Fruit fly (Drosophila melanogaster) whole organism, embryonic: ENCODE results near the gene Or94b.

Experiments
- Ada2b ChIP-seq: fragments of 200-800 bp; sonication (Bioruptor generic); IDR thresholded peaks from 2 replicates; pipeline ENCODE4 v1.3.6; 2022; ENCODE audit warnings: missing biosample characterization, missing genetic modification characterization
- C15 ChIP-seq: fragments of 200-800 bp; sonication (Bioruptor generic); IDR thresholded peaks from 3 replicates; pipeline ENCODE4 v1.3.6; 2022; ENCODE audit warnings: missing biosample characterization, missing genetic modification characterization
- CG10267 ChIP-seq: fragments of 200-800 bp; sonication (Bioruptor generic); optimal IDR thresholded peaks from 2 replicates; lab custom pipeline; 2018; ENCODE audit warnings: missing biosample characterization, mild to moderate bottlenecking, missing genetic modification characterization, moderate library complexity
- CG10274 ChIP-seq: fragments of 200-800 bp; sonication (Bioruptor generic); optimal IDR thresholded peaks from 3 replicates; lab custom pipeline; 2017; ENCODE audit warnings: missing biosample characterization, mild to moderate bottlenecking, missing genetic modification characterization
- CG10462 ChIP-seq: fragments of 200-800 bp; sonication (Bioruptor generic); optimal IDR thresholded peaks from 2 replicates; lab custom pipeline; 2016; ENCODE audit warnings: missing biosample characterization, missing genetic modification characterization
- CG11398 ChIP-seq: fragments of 200-800 bp; sonication (Bioruptor generic); optimal IDR thresholded peaks from 2 replicates; lab custom pipeline; 2016; ENCODE audit warnings: missing biosample characterization, missing genetic modification characterization
- CG11696 ChIP-seq: fragments of 200-800 bp; sonication (Bioruptor generic); IDR thresholded peaks from 2 replicates; pipeline ENCODE4 v1.3.6; 2022; ENCODE audit warnings: missing biosample characterization, missing genetic modification characterization
- CG12155 ChIP-seq: fragments of 200-800 bp; sonication (Bioruptor generic); optimal IDR thresholded peaks from 3 replicates; lab custom pipeline; 2016; ENCODE audit warnings: missing biosample characterization, missing genetic modification characterization
- CG12219 ChIP-seq: fragments of 200-800 bp; sonication (Bioruptor generic); optimal IDR thresholded peaks from 3 replicates; lab custom pipeline; 2018; ENCODE audit warnings: missing biosample characterization, mild to moderate bottlenecking, missing genetic modification characterization
- CG14710 ChIP-seq: fragments of 200-800 bp; sonication (Bioruptor generic); optimal IDR thresholded peaks from 3 replicates; lab custom pipeline; 2019; ENCODE audit warnings: missing biosample characterization, mild to moderate bottlenecking, missing genetic modification characterization, moderate library complexity
- CG17912 ChIP-seq: fragments of 200-800 bp; sonication (Bioruptor generic); optimal IDR thresholded peaks from 2 replicates; lab custom pipeline; 2018; ENCODE audit warnings: missing biosample characterization, mild to moderate bottlenecking, missing genetic modification characterization
- CG30403 ChIP-seq: fragments of 200-800 bp; sonication (Bioruptor generic); optimal IDR thresholded peaks from 3 replicates; lab custom pipeline; 2016; ENCODE audit warnings: missing biosample characterization, missing genetic modification characterization
- CG3407 ChIP-seq: fragments of 200-800 bp; sonication (Bioruptor generic); optimal IDR thresholded peaks from 2 replicates; lab custom pipeline; 2018; ENCODE audit warnings: missing biosample characterization, mild to moderate bottlenecking, missing genetic modification characterization
- CG34376 ChIP-seq: fragments of 200-800 bp; sonication (Bioruptor generic); optimal IDR thresholded peaks from 2 replicates; lab custom pipeline; 2018; ENCODE audit warnings: missing biosample characterization, mild to moderate bottlenecking, missing genetic modification characterization
- CG3847 ChIP-seq: fragments of 200-800 bp; sonication (Bioruptor generic); IDR thresholded peaks from 2 replicates; pipeline ENCODE4 v1.3.6; 2022; ENCODE audit warnings: missing biosample characterization, missing genetic modification characterization
- CG4424 ChIP-seq: fragments of 200-800 bp; sonication (Bioruptor generic); optimal IDR thresholded peaks from 3 replicates; lab custom pipeline; 2016; ENCODE audit warnings: missing biosample characterization, missing genetic modification characterization
- CG5953 ChIP-seq: fragments of 200-800 bp; sonication (Bioruptor generic); IDR thresholded peaks from 2 replicates; pipeline ENCODE4 v1.3.6; 2022; ENCODE audit warnings: missing biosample characterization, missing genetic modification characterization
- CG7786 ChIP-seq: fragments of 200-800 bp; sonication (Bioruptor generic); optimal IDR thresholded peaks from 2 replicates; lab custom pipeline; 2016; ENCODE audit warnings: missing biosample characterization, missing genetic modification characterization
- D19A ChIP-seq: fragments of 200-800 bp; optimal IDR thresholded peaks from 3 replicates; lab custom pipeline; 2019; ENCODE audit warnings: missing biosample characterization, mild to moderate bottlenecking, missing genetic modification characterization, moderate library complexity
- Dbx ChIP-seq: fragments of 200-800 bp; sonication (Bioruptor generic); IDR thresholded peaks from 3 replicates; pipeline ENCODE4 v1.3.6; 2022; ENCODE audit warnings: missing biosample characterization, missing genetic modification characterization
- Dp ChIP-seq: fragments of 200-800 bp; sonication (Bioruptor generic); optimal IDR thresholded peaks from 2 replicates; lab custom pipeline; 2018; ENCODE audit warnings: missing biosample characterization, mild to moderate bottlenecking, missing genetic modification characterization, moderate library complexity
- ERR ChIP-seq: fragments of 200-800 bp; sonication (Bioruptor generic); optimal IDR thresholded peaks from 2 replicates; lab custom pipeline; 2016; ENCODE audit warnings: missing biosample characterization, missing genetic modification characterization
- Hand ChIP-seq: fragments of 200-800 bp; sonication (Bioruptor generic); optimal IDR thresholded peaks from 2 replicates; lab custom pipeline; 2017; ENCODE audit warnings: mild to moderate bottlenecking, missing biosample characterization, missing genetic modification reagents, missing genetic modification characterization
- Mes4 ChIP-seq: fragments of 200-800 bp; sonication (Bioruptor generic); optimal IDR thresholded peaks from 2 replicates; lab custom pipeline; 2016; ENCODE audit warnings: missing biosample characterization, missing genetic modification characterization
- Myb ChIP-seq: fragments of 200-800 bp; sonication (Bioruptor generic); optimal IDR thresholded peaks from 2 replicates; lab custom pipeline; 2016; ENCODE audit warnings: missing biosample characterization, missing genetic modification characterization
- Nf-YA ChIP-seq: fragments of 200-800 bp; sonication (Bioruptor generic); IDR thresholded peaks from 2 replicates; pipeline ENCODE4 v1.3.6; 2022; ENCODE audit warnings: missing biosample characterization, missing genetic modification characterization
- Poxn ChIP-seq: fragments of 200-800 bp; sonication (Bioruptor generic); IDR thresholded peaks from 2 replicates; pipeline ENCODE4 v1.3.6; 2022; ENCODE audit warnings: missing biosample characterization, missing genetic modification characterization
- Spps ChIP-seq: fragments of 200-800 bp; sonication (Bioruptor generic); optimal IDR thresholded peaks from 2 replicates; lab custom pipeline; 2018; ENCODE audit warnings: missing biosample characterization, mild to moderate bottlenecking, missing genetic modification characterization
- Xbp1 ChIP-seq: fragments of 200-800 bp; sonication (Bioruptor generic); optimal IDR thresholded peaks from 3 replicates; lab custom pipeline; 2016; ENCODE audit warnings: missing biosample characterization, mild to moderate bottlenecking, missing genetic modification characterization
- bab2 ChIP-seq: fragments of 200-800 bp; sonication (Bioruptor generic); optimal IDR thresholded peaks from 2 replicates; lab custom pipeline; 2016; ENCODE audit warnings: missing biosample characterization, missing genetic modification characterization
- br ChIP-seq: fragments of >200 bp; optimal IDR thresholded peaks from 2 replicates; lab custom pipeline; 2017
- cato ChIP-seq: fragments of 200-800 bp; sonication (Bioruptor generic); optimal IDR thresholded peaks from 2 replicates; lab custom pipeline; 2016; ENCODE audit warnings: missing biosample characterization, missing genetic modification characterization, borderline replicate concordance
- chn ChIP-seq: fragments of 200-800 bp; sonication (Bioruptor generic); optimal IDR thresholded peaks from 2 replicates; lab custom pipeline; 2016; ENCODE audit warnings: missing biosample characterization, missing genetic modification characterization
- crol ChIP-seq: fragments of 200-800 bp; sonication (Bioruptor generic); IDR thresholded peaks from 2 replicates; pipeline ENCODE4 v1.3.6; 2022; ENCODE audit warnings: missing biosample characterization, missing genetic modification characterization
- crp ChIP-seq, 2 experiments: fragments of 200-800 bp; sonication (Bioruptor generic); optimal IDR thresholded peaks; 2 replicates in 1 of 2; 3 replicates in 1 of 2; lab custom pipeline; 2017; ENCODE audit warnings: missing biosample characterization in 2 of 2, missing genetic modification characterization in 2 of 2, mild to moderate bottlenecking in 1 of 2, moderate library complexity in 1 of 2
- fru ChIP-seq: fragments of >200 bp; optimal IDR thresholded peaks from 2 replicates; lab custom pipeline; 2017
- gro ChIP-seq: fragments of 200-800 bp; sonication (Bioruptor generic); optimal IDR thresholded peaks from 2 replicates; lab custom pipeline; 2016; ENCODE audit warnings: missing biosample characterization, missing genetic modification characterization
- hbn ChIP-seq: fragments of 200-800 bp; sonication (Bioruptor generic); IDR thresholded peaks from 2 replicates; pipeline ENCODE4 v1.3.6; 2022; ENCODE audit warnings: missing biosample characterization, missing genetic modification characterization; ENCODE audit not compliant: partially characterized antibody
- insv ChIP-seq, 2 experiments: fragments of 200-800 bp; sonication (Bioruptor generic); optimal IDR thresholded peaks; 3 replicates each; lab custom pipeline; 2016 to 2018; ENCODE audit warnings: missing biosample characterization in 2 of 2, missing genetic modification characterization in 2 of 2
- lab ChIP-seq: fragments of 200-800 bp; sonication (Bioruptor generic); optimal IDR thresholded peaks from 3 replicates; lab custom pipeline; 2017; ENCODE audit warnings: missing biosample characterization, missing genetic modification characterization, mild to moderate bottlenecking, moderate library complexity, missing genetic modification reagents
- lmd ChIP-seq: fragments of 200-800 bp; sonication (Bioruptor generic); IDR thresholded peaks from 2 replicates; pipeline ENCODE4 v1.3.6; 2022; ENCODE audit warnings: missing biosample characterization, missing genetic modification characterization
- org-1 ChIP-seq: fragments of 200-800 bp; sonication (Bioruptor generic); optimal IDR thresholded peaks from 2 replicates; lab custom pipeline; 2017; ENCODE audit warnings: missing biosample characterization, missing genetic modification characterization
- run ChIP-seq: fragments of 200-800 bp; sonication (Bioruptor generic); optimal IDR thresholded peaks from 3 replicates; lab custom pipeline; 2018; ENCODE audit warnings: missing biosample characterization, mild to moderate bottlenecking, missing genetic modification characterization
- schlank ChIP-seq: fragments of 200-800 bp; sonication (Bioruptor generic); optimal IDR thresholded peaks from 2 replicates; lab custom pipeline; 2018; ENCODE audit warnings: missing biosample characterization, mild to moderate bottlenecking, missing genetic modification characterization
- sens-2 ChIP-seq: fragments of 200-800 bp; sonication (Bioruptor generic); IDR thresholded peaks from 2 replicates; pipeline ENCODE4 v1.3.6; 2022; ENCODE audit warnings: missing biosample characterization, missing genetic modification characterization
- sqz ChIP-seq: fragments of 200-800 bp; sonication (Bioruptor generic); optimal IDR thresholded peaks from 3 replicates; lab custom pipeline; 2018; ENCODE audit warnings: missing biosample characterization, mild to moderate bottlenecking, missing genetic modification characterization
- ssp ChIP-seq: fragments of 200-800 bp; sonication (Bioruptor generic); IDR thresholded peaks from 2 replicates; pipeline ENCODE4 v1.3.6; 2022; ENCODE audit warnings: missing biosample characterization, missing genetic modification characterization
- tap ChIP-seq: fragments of 200-800 bp; optimal IDR thresholded peaks from 3 replicates; lab custom pipeline; 2019; ENCODE audit warnings: missing biosample characterization, mild to moderate bottlenecking, missing genetic modification characterization, moderate library complexity
- trem ChIP-seq: fragments of 200-800 bp; optimal IDR thresholded peaks from 3 replicates; lab custom pipeline; 2019; ENCODE audit warnings: missing biosample characterization, mild to moderate bottlenecking, missing genetic modification characterization, moderate library complexity
- twi ChIP-seq: fragments of 200-800 bp; optimal IDR thresholded peaks from 2 replicates; lab custom pipeline; 2019; ENCODE audit warnings: missing biosample characterization, mild to moderate bottlenecking, missing genetic modification characterization, moderate library complexity
- zen ChIP-seq: fragments of 200-800 bp; sonication (Bioruptor generic); optimal IDR thresholded peaks from 3 replicates; lab custom pipeline; 2018; ENCODE audit warnings: missing biosample characterization, mild to moderate bottlenecking, missing genetic modification characterization, moderate library complexity

Gene Or94b

DNA sequence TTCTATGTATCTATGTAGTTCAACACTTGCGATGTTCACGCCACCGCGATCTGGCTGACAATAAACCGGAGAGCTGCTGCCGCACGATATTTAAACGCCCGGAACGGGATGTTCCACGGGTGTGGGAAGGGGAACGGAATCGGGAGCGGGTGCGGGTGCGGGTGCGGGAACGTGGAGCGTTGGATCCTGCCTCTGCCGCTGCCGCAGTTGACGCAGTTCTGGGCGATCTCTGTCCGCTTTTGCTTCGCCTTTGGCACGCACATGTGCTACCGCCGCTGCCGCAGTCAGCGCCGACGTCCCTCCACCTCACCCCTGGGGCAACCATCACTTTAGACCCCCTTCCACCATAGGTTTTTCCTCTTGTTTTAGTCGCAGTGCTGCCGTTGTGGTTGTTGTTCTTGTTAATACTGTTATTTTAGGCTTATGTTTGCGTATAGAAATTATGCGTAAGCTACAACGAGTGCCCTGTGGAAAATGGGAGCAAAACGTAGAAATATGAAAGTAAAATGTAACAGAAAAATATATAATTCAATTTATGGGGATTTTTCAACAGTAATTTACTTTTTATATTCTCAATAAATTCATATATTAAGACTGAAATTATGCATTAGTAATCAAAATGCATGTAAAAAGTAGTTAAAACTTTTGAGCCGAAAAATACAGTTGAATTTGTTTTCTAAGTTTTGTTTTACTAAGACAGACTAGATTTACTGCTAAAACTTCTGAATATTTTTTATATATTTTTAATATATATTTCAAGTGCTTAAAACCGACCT lies 37.7 kb downstream of the Or94b start, which contains the start of gene lmd (continued):
- TF ChIP-seq schlank (tag; lab: Kevin White, UChicago) = no peak
- no peak for TF ChIP-seq CG4424
- no peak for TF ChIP-seq cato (GFP tag; lab: Kevin White, UChicago)
- no peak for TF ChIP-seq CG11398 (GFP tag; lab: Kevin White, UChicago)
- TF ChIP-seq br (lab: Kevin White, UChicago) = no peak
- TF ChIP-seq CG30403 (GFP tag; lab: Kevin White, UChicago) = no peak
- no peak for TF ChIP-seq Spps (tag; lab: Kevin White, UChicago)
- TF ChIP-seq lmd (GFP tag; lab: Robert Waterston, UW) = no peak
- no peak for TF ChIP-seq sens-2
- no peak for TF ChIP-seq Xbp1 (GFP tag; lab: Kevin White, UChicago)
- TF ChIP-seq Dp (GFP tag; lab: Kevin White, UChicago) = no peak
- TF ChIP-seq run (tag; lab: Kevin White, UChicago) = no peak
- TF ChIP-seq org-1 = no peak
- no peak for TF ChIP-seq CG11696 (GFP tag; lab: Robert Waterston, UW)
- TF ChIP-seq ERR (GFP tag; lab: Kevin White, UChicago) = no peak
- no peak for TF ChIP-seq gro (GFP tag; lab: Kevin White, UChicago)
- no peak for TF ChIP-seq trem
- TF ChIP-seq Mes4 (GFP tag; lab: Kevin White, UChicago) = no peak
- TF ChIP-seq D19A (tag; lab: Kevin White, UChicago) = peak; percentile 11
- TF ChIP-seq Dbx (GFP tag; lab: Robert Waterston, UW) = no peak
- no peak for TF ChIP-seq lab
- no peak for TF ChIP-seq CG3847 (GFP tag; lab: Robert Waterston, UW)
- TF ChIP-seq Poxn (GFP tag; lab: Robert Waterston, UW) = no peak
- TF ChIP-seq twi = peak; percentile 70
- no peak for TF ChIP-seq Myb (GFP tag; lab: Kevin White, UChicago)
- no peak for TF ChIP-seq CG12219 (GFP tag; lab: Kevin White, UChicago)
- no peak for TF ChIP-seq chn
- no peak for TF ChIP-seq tap (tag; lab: Kevin White, UChicago)
- no peak for TF ChIP-seq ssp
- peak; percentile 96 for TF ChIP-seq crol (GFP tag; lab: Robert Waterston, UW)
- TF ChIP-seq C15 (GFP tag; lab: Robert Waterston, UW) = no peak
- no peak for TF ChIP-seq Hand (GFP tag; lab: Kevin White, UChicago)
- TF ChIP-seq CG7786 (GFP tag; lab: Kevin White, UChicago) = no peak
- TF ChIP-seq sqz = no peak
- TF ChIP-seq insv (GFP tag; optimal IDR thresholded peaks at IDR 0.05; lab: Kevin White, UChicago) = no peak
- no peak for TF ChIP-seq Nf-YA (GFP tag; lab: Robert Waterston, UW)
- no peak for TF ChIP-seq CG10462 (GFP tag; lab: Kevin White, UChicago)
- no peak for TF ChIP-seq CG12155 (GFP tag; lab: Kevin White, UChicago)
- no peak for TF ChIP-seq Ada2b (GFP tag; lab: Robert Waterston, UW)
- no peak for TF ChIP-seq CG5953
- no peak for TF ChIP-seq crp (GFP tag; optimal IDR thresholded peaks at IDR 0.05; lab: Kevin White, UChicago)
- no peak for TF ChIP-seq bab2 (GFP tag; lab: Kevin White, UChicago)
- no peak for TF ChIP-seq CG10267 (tag; lab: Kevin White, UChicago)
- no peak for TF ChIP-seq CG17912 (GFP tag; lab: Kevin White, UChicago)
- no peak for TF ChIP-seq fru (lab: Kevin White, UChicago)
- TF ChIP-seq CG10274 (GFP tag; lab: Kevin White, UChicago) = no peak
- TF ChIP-seq zen (tag; lab: Kevin White, UChicago) = no peak
- TF ChIP-seq hbn (GFP tag; lab: Robert Waterston, UW) = no peak
- no peak for TF ChIP-seq CG34376
- peak; percentile 4 for TF ChIP-seq CG14710 (tag; lab: Kevin White, UChicago)
- no peak for TF ChIP-seq CG3407 (GFP tag; lab: Kevin White, UChicago)
